Worm (Caenorhabditis elegans) whole organism, early embryonic: ENCODE measurements around the gene H04D03.4.

Experiments
- B0310.2 ChIP-seq: sonication (generic microtip); optimal IDR thresholded peaks from 2 replicates; lab custom pipeline; 2016; ENCODE audit warnings: mild to moderate bottlenecking, missing genetic modification characterization, missing compliant biosample characterization
- F13C5.2 ChIP-seq: sonication (generic microtip); optimal IDR thresholded peaks from 2 replicates; lab custom pipeline; 2017; ENCODE audit warnings: mild to moderate bottlenecking, missing genetic modification characterization, inconsistent platforms, missing compliant biosample characterization
- aly-1 ChIP-seq: sonication (generic microtip); optimal IDR thresholded peaks from 2 replicates; lab custom pipeline; 2016; ENCODE audit warnings: missing genetic modification characterization, missing compliant biosample characterization
- ama-1 ChIP-seq: fragments of 150-350 bp; optimal IDR thresholded peaks from 2 replicates; lab custom pipeline; 2014
- ceh-13 ChIP-seq: fragments of 200-800 bp; sonication (Bioruptor generic); optimal IDR thresholded peaks from 2 replicates; lab custom pipeline; 2018; ENCODE audit warnings: mild to moderate bottlenecking, missing genetic modification characterization, missing compliant biosample characterization
- ceh-36 ChIP-seq: sonication (generic microtip); optimal IDR thresholded peaks from 2 replicates; lab custom pipeline; 2016; ENCODE audit warnings: missing genetic modification characterization, inconsistent platforms, missing compliant biosample characterization
- ets-7 ChIP-seq: sonication (generic microtip); optimal IDR thresholded peaks from 2 replicates; lab custom pipeline; 2016; ENCODE audit warnings: missing genotype, missing genetic modification characterization, missing compliant biosample characterization
- flt-1 ChIP-seq: fragments of 200-800 bp; sonication (Bioruptor generic); IDR thresholded peaks from 2 replicates; pipeline ENCODE4 v1.3.6; 2022; ENCODE audit warnings: missing genetic modification characterization, missing compliant biosample characterization
- hmbx-1 ChIP-seq: sonication (generic microtip); optimal IDR thresholded peaks from 2 replicates; lab custom pipeline; 2016; ENCODE audit warnings: mild to moderate bottlenecking, missing genetic modification characterization, missing compliant biosample characterization
- hmg-4 ChIP-seq: fragments of 200-800 bp; sonication (Bioruptor generic); optimal IDR thresholded peaks from 2 replicates; lab custom pipeline; 2018; ENCODE audit warnings: mild to moderate bottlenecking, missing genetic modification characterization, missing compliant biosample characterization
- hnd-1 ChIP-seq: sonication (generic microtip); optimal IDR thresholded peaks from 2 replicates; lab custom pipeline; 2016; ENCODE audit warnings: missing genetic modification characterization, missing compliant biosample characterization
- pes-1 ChIP-seq: fragments of 200-800 bp; sonication (Bioruptor generic); IDR thresholded peaks from 2 replicates; pipeline ENCODE4 v1.3.6; 2022; ENCODE audit warnings: missing genetic modification reagents, missing genetic modification characterization, missing compliant biosample characterization
- scrt-1 ChIP-seq: fragments of 200-800 bp; sonication (Bioruptor generic); IDR thresholded peaks from 2 replicates; pipeline ENCODE4 v1.3.6; 2022; ENCODE audit warnings: missing genetic modification characterization, missing compliant biosample characterization
- sea-1 ChIP-seq: fragments of 200-800 bp; sonication (Bioruptor generic); conservative IDR thresholded peaks from 2 replicates; pipeline ENCODE4 v1.3.6; 2022; ENCODE audit warnings: missing genetic modification characterization, missing compliant biosample characterization
- tbx-11 ChIP-seq: fragments of 200-800 bp; sonication (Bioruptor generic); IDR thresholded peaks from 2 replicates; pipeline ENCODE4 v1.3.6; 2022; ENCODE audit warnings: missing genetic modification characterization, missing compliant biosample characterization
- tbx-37 ChIP-seq: fragments of 200-800 bp; sonication (Bioruptor generic); conservative IDR thresholded peaks from 2 replicates; pipeline ENCODE4 v1.3.6; 2022; ENCODE audit warnings: missing genetic modification reagents, missing genetic modification characterization, missing compliant biosample characterization
- tra-4 ChIP-seq: sonication (generic microtip); optimal IDR thresholded peaks from 2 replicates; lab custom pipeline; 2017; ENCODE audit warnings: missing genetic modification characterization, missing compliant biosample characterization

The H04D03.4 gene

ce11 chrIII:10432104-10432503, 18.8 kb downstream of the H04D03.4 start:
- TF ChIP-seq hmbx-1 (tag; lab: Kevin White, UChicago) (no peak), pes-1 (GFP tag; lab: Robert Waterston, UW) (peak; percentile 74), flt-1 (peak; percentile 61; the same call in 1 of the 2 replicates), hnd-1 (tag; lab: Kevin White, UChicago) (peak; percentile 46), ceh-36 (tag; lab: Kevin White, UChicago) (peak; percentile 76), scrt-1 (GFP tag; lab: Robert Waterston, UW) (peak; percentile 66; the same call in 1 of the 2 replicates), F13C5.2 (tag; lab: Kevin White, UChicago) (peak; percentile 81), B0310.2 (no peak), aly-1 (tag; lab: Kevin White, UChicago) (peak; percentile 45), ceh-13 (GFP tag; lab: Kevin White, UChicago) (peak; percentile 57), tbx-37 (GFP tag; lab: Robert Waterston, UW) (peak; percentile 61; the same call in 1 of the 2 replicates), tra-4 (no peak), sea-1 (GFP tag; lab: Robert Waterston, UW) (peak; percentile 84), ets-7 (no peak), ama-1 (lab: Kevin White, UChicago) (no peak), tbx-11 (GFP tag; lab: Robert Waterston, UW) (0 out of 2 replicates have a peak, but pooled peaks have one; percentile 49), hmg-4 (GFP tag; lab: Kevin White, UChicago) (peak; percentile 71)

DNA sequence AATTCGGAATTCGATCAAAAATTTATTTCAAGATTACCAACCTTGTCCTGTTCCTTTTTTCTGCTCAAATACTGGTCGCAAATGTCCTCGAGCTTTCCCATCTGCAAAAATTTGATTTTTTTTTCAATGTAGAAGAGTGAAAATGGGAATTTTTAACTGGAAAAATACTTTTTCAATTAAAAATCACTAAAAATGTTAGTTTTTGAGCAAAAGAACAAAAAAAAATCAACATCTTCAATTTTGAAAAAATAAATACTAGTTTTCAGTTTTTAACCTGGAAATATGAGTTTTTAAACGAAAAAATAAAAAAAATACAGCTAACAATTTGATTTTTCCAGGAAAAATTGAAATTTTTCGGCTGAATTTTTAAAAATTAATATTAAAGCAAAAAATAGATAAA, 23.0 kb downstream of the H04D03.4 start, which contains the start of gene prp-3:
prp-3 (minus strand) TSS at position 101 of the 400 bp plus-strand sequence.
- TF ChIP-seq ets-7: no peak

DNA sequence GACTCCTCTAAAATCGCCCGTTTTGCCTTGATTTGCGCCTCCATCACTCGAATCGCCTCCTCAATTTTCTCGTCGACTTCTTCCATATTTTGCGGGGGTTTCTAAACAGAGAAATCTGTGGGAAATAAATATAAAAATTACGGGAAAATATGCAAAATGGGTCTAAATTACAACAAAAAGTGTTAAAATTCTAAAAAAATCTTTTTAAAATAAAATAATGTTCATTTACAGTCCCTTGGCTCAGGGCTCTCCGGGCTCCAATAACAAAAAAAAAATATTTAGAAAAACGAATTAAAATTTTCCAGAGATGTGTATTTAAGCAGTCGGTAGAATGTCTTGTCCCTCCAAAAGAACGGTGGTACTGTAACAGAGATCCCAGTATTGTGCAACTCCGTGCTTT, 27.0 kb downstream of the H04D03.4 start, which contains the start of gene M03C11.6:
M03C11.6 (minus strand) TSS at position 101 of the 400 bp plus-strand sequence.
- TF ChIP-seq ceh-13 (GFP tag; lab: Kevin White, UChicago) (no peak), B0310.2 (no peak), scrt-1 (GFP tag; lab: Robert Waterston, UW) (no peak), pes-1 (GFP tag; lab: Robert Waterston, UW) (no peak), flt-1 (no peak), aly-1 (tag; lab: Kevin White, UChicago) (no peak), ama-1 (lab: Kevin White, UChicago) (no peak), tbx-11 (GFP tag; lab: Robert Waterston, UW) (no peak), hmg-4 (GFP tag; lab: Kevin White, UChicago) (no peak), F13C5.2 (tag; lab: Kevin White, UChicago) (no peak), ceh-36 (tag; lab: Kevin White, UChicago) (no peak), ets-7 (no peak)

ce11 chrIII:10421680-10422079, 29.2 kb downstream of the H04D03.4 start:
- no peak for TF ChIP-seq F13C5.2 (tag; lab: Kevin White, UChicago)

DNA sequence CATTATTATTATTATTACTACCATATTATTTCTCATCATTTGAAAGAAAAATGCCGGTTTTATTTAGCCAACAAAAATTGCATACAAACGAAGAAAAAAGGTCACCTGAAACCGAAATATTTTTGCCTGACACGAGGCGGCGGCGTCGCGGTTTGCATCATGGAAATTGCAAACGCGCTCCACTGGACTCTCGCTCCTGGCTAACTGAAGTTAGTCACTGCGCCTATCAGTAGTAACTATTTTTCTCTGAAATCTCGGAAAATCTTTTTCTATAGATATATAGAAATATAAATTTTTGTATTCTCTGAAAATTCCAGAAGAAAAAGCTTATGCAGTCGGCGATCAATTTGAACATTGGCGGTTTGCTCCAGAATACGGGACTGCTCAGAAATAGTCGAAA, 35.1 kb downstream of the H04D03.4 start, which contains the start of gene ymel-1:
ymel-1 (plus strand) TSS at position 318 of the 400 bp plus-strand sequence.
- TF ChIP-seq scrt-1 (GFP tag; lab: Robert Waterston, UW) (no peak), hnd-1 (tag; lab: Kevin White, UChicago) (no peak), ama-1 (lab: Kevin White, UChicago) (no peak), ets-7 (no peak), aly-1 (tag; lab: Kevin White, UChicago) (no peak), flt-1 (no peak), hmg-4 (GFP tag; lab: Kevin White, UChicago) (peak; percentile 29), ceh-36 (tag; lab: Kevin White, UChicago) (no peak), tra-4 (no peak), tbx-37 (GFP tag; lab: Robert Waterston, UW) (no peak), pes-1 (GFP tag; lab: Robert Waterston, UW) (0 out of 2 replicates have a peak, but pooled peaks have one; percentile 14), sea-1 (GFP tag; lab: Robert Waterston, UW) (no peak), B0310.2 (no peak), F13C5.2 (tag; lab: Kevin White, UChicago) (no peak)

ce11 chrIII:10407198-10407663, 43.7 kb downstream of the H04D03.4 start, which contains the start of gene hat-1:
Gene hat-1, minus strand, starts transcription at chrIII:10407248.
- no peak for TF ChIP-seq pes-1 (GFP tag; lab: Robert Waterston, UW)
- no peak for TF ChIP-seq hmbx-1 (tag; lab: Kevin White, UChicago)
- TF ChIP-seq ets-7: no peak
- TF ChIP-seq sea-1 (GFP tag; lab: Robert Waterston, UW): no peak
- no peak for TF ChIP-seq ceh-36 (tag; lab: Kevin White, UChicago)
- no peak for TF ChIP-seq hnd-1 (tag; lab: Kevin White, UChicago)

DNA sequence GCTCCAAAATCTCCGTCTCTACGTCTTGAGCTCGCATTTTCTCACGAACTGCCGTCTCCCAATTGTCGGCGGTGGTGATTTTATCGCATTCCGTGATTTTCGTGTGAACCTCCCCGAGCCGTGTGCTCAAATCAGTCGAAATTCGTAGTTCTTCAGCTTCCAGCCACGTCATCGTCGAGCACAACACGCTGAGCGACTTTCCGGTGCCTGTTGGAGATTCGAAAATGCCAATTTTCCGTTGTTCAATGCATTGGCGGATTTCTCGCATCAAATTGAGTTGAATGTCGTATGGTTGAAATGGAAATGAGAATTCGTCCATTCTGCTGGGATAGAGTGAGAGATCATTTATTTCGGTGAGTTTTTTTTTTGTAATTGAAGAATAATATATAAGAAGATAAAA, 46.0 kb downstream of the H04D03.4 start, which contains the start of the genes M03C11.3 and chl-1:
M03C11.3 (plus strand) TSS at position 153 of the 400 bp plus-strand sequence.
chl-1 (minus strand) TSS at position 323 of the 400 bp plus-strand sequence.
- TF ChIP-seq pes-1 (GFP tag; lab: Robert Waterston, UW) (no peak), sea-1 (GFP tag; lab: Robert Waterston, UW) (no peak), B0310.2 (no peak), hmbx-1 (tag; lab: Kevin White, UChicago) (no peak), scrt-1 (GFP tag; lab: Robert Waterston, UW) (no peak), tbx-11 (GFP tag; lab: Robert Waterston, UW) (no peak)

DNA sequence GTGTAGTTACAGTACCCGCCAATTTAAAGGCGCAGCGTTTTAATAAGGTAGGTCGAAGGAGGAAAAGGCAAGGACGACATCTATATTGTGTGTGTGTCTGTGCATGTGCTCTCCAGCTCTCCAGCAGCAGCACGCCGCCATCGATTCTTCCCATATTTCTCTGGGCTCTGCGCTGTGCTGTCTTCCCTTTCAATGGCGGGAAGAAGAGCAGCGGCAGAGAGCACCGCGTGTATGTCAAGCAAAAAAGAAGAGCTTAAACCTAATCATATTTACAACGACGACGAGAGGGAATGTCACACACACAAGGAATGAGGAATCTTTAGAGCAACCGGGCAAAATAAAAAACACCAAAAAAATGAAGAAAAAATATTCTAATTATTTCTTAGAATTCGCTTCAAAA, 52.0 kb downstream of the H04D03.4 start:
- TF ChIP-seq aly-1 (tag; lab: Kevin White, UChicago): no peak
